Fruit fly (Drosophila melanogaster): ENCODE results near the gene Ptpa.

Ptpa gene

DNA sequence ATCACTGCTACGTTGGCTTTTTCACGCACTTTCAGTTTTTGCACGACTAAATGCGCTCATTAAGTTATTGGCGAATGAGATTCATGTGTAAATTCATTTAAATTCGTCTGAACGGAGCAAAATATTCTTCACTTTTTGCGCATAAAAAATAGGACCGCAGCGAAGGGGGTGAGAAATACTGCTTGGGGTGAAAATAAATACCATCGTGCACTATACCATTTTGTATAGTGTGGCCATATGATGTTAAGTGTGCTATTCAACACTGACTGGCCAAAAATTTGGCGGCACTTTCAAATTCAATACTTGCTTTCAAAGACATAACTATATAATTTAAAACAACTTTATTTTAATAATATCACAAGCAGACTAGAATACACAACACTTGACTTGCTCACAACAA lies 3.6 kb upstream of the Ptpa start, which contains the start of gene GramD1B (continued):
- TF ChIP-seq Mrtf (GFP tag; IDR thresholded peaks at IDR 0.05) (no peak), crc (GFP tag; optimal IDR thresholded peaks at IDR 0.05) (no peak), pum (GFP tag; optimal IDR thresholded peaks at IDR 0.05) (no peak), cg (GFP tag; optimal IDR thresholded peaks at IDR 0.05) (no peak), lilli (GFP tag; optimal IDR thresholded peaks at IDR 0.05) (no peak), sim (GFP tag; IDR thresholded peaks at IDR 0.05) (no peak), ftz-f1 (GFP tag; optimal IDR thresholded peaks at IDR 0.05) (no peak), tx (GFP tag; optimal IDR thresholded peaks at IDR 0.05) (no peak), pros (GFP tag; optimal IDR thresholded peaks at IDR 0.05) (no peak), emc (GFP tag; optimal IDR thresholded peaks at IDR 0.05) (no peak), Atf6 (GFP tag; IDR thresholded peaks at IDR 0.05) (no peak), ERR (GFP tag; optimal IDR thresholded peaks at IDR 0.05) (no peak), vnd (GFP tag; IDR thresholded peaks at IDR 0.05; ENCODE audit: partially characterized antibody) (no peak), sima (GFP tag; optimal IDR thresholded peaks at IDR 0.05) (no peak), ems (GFP tag; optimal IDR thresholded peaks at IDR 0.05) (no peak), CkIIα-i1 (GFP tag; IDR thresholded peaks at IDR 0.05) (no peak), Sox100B (GFP tag; optimal IDR thresholded peaks at IDR 0.05) (no peak), z (GFP tag; IDR thresholded peaks at IDR 0.05) (no peak), tna (GFP tag; IDR thresholded peaks at IDR 0.05; ENCODE audit: partially characterized antibody) (no peak), Poxn (GFP tag; IDR thresholded peaks at IDR 0.05) (no peak), eyg (GFP tag; optimal IDR thresholded peaks at IDR 0.05) (no peak), dmrt11E (tag; optimal IDR thresholded peaks at IDR 0.05) (no peak), CG16779 (GFP tag; IDR thresholded peaks at IDR 0.05) (no peak), CG8924 (tag; optimal IDR thresholded peaks at IDR 0.05) (peak; percentile 51), CG9876 (GFP tag; optimal IDR thresholded peaks at IDR 0.05) (no peak), CG4424 (GFP tag; optimal IDR thresholded peaks at IDR 0.05) (peak; percentile 5), dimm (GFP tag; IDR thresholded peaks at IDR 0.05) (no peak), CG9609 (GFP tag; optimal IDR thresholded peaks at IDR 0.05) (peak; percentile 12), CG10959 (GFP tag; IDR thresholded peaks at IDR 0.05) (no peak), Adf1 (GFP tag; IDR thresholded peaks at IDR 0.05) (no peak), gsb-n (tag; optimal IDR thresholded peaks at IDR 0.05) (no peak), sob (GFP tag; IDR thresholded peaks at IDR 0.05) (no peak), CG2875 (GFP tag; optimal IDR thresholded peaks at IDR 0.05) (no peak), Camta (GFP tag; optimal IDR thresholded peaks at IDR 0.05) (no peak), Six4 (GFP tag; optimal IDR thresholded peaks at IDR 0.05) (no peak), Sry-β (GFP tag; optimal IDR thresholded peaks at IDR 0.05) (no peak), sens-2 (GFP tag; IDR thresholded peaks at IDR 0.05) (no peak), ranshi (GFP tag; IDR thresholded peaks at IDR 0.05) (0 out of 2 replicates have a peak, but pooled peaks have one; percentile 6), cwo (GFP tag; optimal IDR thresholded peaks at IDR 0.05) (no peak), Hey (tag; optimal IDR thresholded peaks at IDR 0.05) (no peak), CG17912 (GFP tag; optimal IDR thresholded peaks at IDR 0.05) (peak; percentile 35), bigmax (GFP tag; optimal IDR thresholded peaks at IDR 0.05) (no peak), CG1233 (GFP tag; optimal IDR thresholded peaks at IDR 0.05) (no peak), Hand (GFP tag; optimal IDR thresholded peaks at IDR 0.05) (no peak), Dad (GFP tag; optimal IDR thresholded peaks at IDR 0.05) (no peak), vvl (GFP tag; IDR thresholded peaks at IDR 0.05) (no peak; the same call in 1 of the 2 replicates), lab (GFP tag; optimal IDR thresholded peaks at IDR 0.05) (no peak), CG14710 (tag; optimal IDR thresholded peaks at IDR 0.05) (peak; percentile 40), CG34422 (GFP tag; IDR thresholded peaks at IDR 0.05) (no peak), CG31365 (tag; optimal IDR thresholded peaks at IDR 0.05) (no peak), usp (GFP tag; optimal IDR thresholded peaks at IDR 0.05) (no peak), pho (GFP tag; optimal IDR thresholded peaks at IDR 0.05) (no peak), Drgx (GFP tag; IDR thresholded peaks at IDR 0.05) (no peak)
